ENCODE assay signal across 4 worm cellular contexts in genomic region chrII:9054604-9055003, ce11.
TF ChIP-seq lines count a peak whose summit lies in the region.

TSS of gene chmp-7 (plus strand) at chrII:9054972.

TF ChIP-seq in whole organism, L2 larva, 48 proteins besides CTCF, POLR2A, EP300 and RAD21 (continued from another document):
- TF ChIP-seq nhr-11 (tag; optimal IDR thresholded peaks at IDR 0.05; lab: Kevin White, UChicago) (peak; percentile 32), sma-9 (GFP tag; optimal IDR thresholded peaks at IDR 0.05; lab: Kevin White, UChicago) (peak; percentile 76), sma-9 (tag; optimal IDR thresholded peaks at IDR 0.05; lab: Kevin White, UChicago) (no peak), fos-1 (tag; optimal IDR thresholded peaks at IDR 0.05; lab: Kevin White, UChicago) (peak; percentile 84), unc-39 (tag; optimal IDR thresholded peaks at IDR 0.05; lab: Kevin White, UChicago) (no peak), unc-55 (GFP tag; optimal IDR thresholded peaks at IDR 0.05; lab: Kevin White, UChicago) (peak; percentile 95), nhr-6 (tag; optimal IDR thresholded peaks at IDR 0.05; lab: Kevin White, UChicago) (peak; percentile 68), crh-2 (tag; optimal IDR thresholded peaks at IDR 0.05; lab: Kevin White, UChicago) (peak; percentile 94), nhr-237 (tag; optimal IDR thresholded peaks at IDR 0.05; lab: Kevin White, UChicago) (no peak), ztf-1 (GFP tag; conservative IDR thresholded peaks at IDR 0.05; lab: Robert Waterston, UW) (no peak), nhr-12 (tag; optimal IDR thresholded peaks at IDR 0.05; lab: Kevin White, UChicago) (no peak), lin-11 (tag; optimal IDR thresholded peaks at IDR 0.05; lab: Kevin White, UChicago) (peak; percentile 87), lsy-2 (tag; optimal IDR thresholded peaks at IDR 0.05; lab: Kevin White, UChicago) (peak; percentile 79 to 92), peb-1 (tag; optimal IDR thresholded peaks at IDR 0.05; lab: Kevin White, UChicago) (no peak), ztf-4 (tag; optimal IDR thresholded peaks at IDR 0.05; lab: Kevin White, UChicago) (no peak), sem-4 (tag; optimal IDR thresholded peaks at IDR 0.05; lab: Kevin White, UChicago) (peak; percentile 85), sma-3 (GFP tag; optimal IDR thresholded peaks at IDR 0.05; lab: Kevin White, UChicago) (peak; percentile 79), ama-1 (optimal IDR thresholded peaks at IDR 0.05; lab: Kevin White, UChicago) (peak; percentile 50), alr-1 (tag; optimal IDR thresholded peaks at IDR 0.05; lab: Kevin White, UChicago) (no peak), snpc-4 (tag; optimal IDR thresholded peaks at IDR 0.05; lab: Kevin White, UChicago) (peak; percentile 66), elt-3 (tag; optimal IDR thresholded peaks at IDR 0.05; lab: Kevin White, UChicago) (no peak), nhr-10 (tag; optimal IDR thresholded peaks at IDR 0.05; lab: Kevin White, UChicago) (peak; percentile 33), nhr-129 (tag; optimal IDR thresholded peaks at IDR 0.05; lab: Kevin White, UChicago) (peak; percentile 95), ZK546.5 (tag; optimal IDR thresholded peaks at IDR 0.05; lab: Kevin White, UChicago) (no peak), mbf-1 (tag; optimal IDR thresholded peaks at IDR 0.05; lab: Kevin White, UChicago) (no peak)

TF ChIP-seq in whole organism, L4 larva, 104 proteins besides CTCF, POLR2A, EP300 and RAD21 (continued from another document and continues in another):
- TF ChIP-seq ctbp-1 (GFP tag; IDR thresholded peaks at IDR 0.05; lab: Robert Waterston, UW): peak; percentile 50; the same call in 1 of the 2 replicates
- TF ChIP-seq mdl-1 (tag; optimal IDR thresholded peaks at IDR 0.05; lab: Kevin White, UChicago): no peak
- TF ChIP-seq ceh-20 (GFP tag; IDR thresholded peaks at IDR 0.05; lab: Robert Waterston, UW): peak; percentile 65; the same call in 1 of the 2 replicates
- peak; percentile 80 for TF ChIP-seq nhr-6 (tag; optimal IDR thresholded peaks at IDR 0.05; lab: Kevin White, UChicago)
- no peak for TF ChIP-seq unc-62 (GFP tag; optimal IDR thresholded peaks at IDR 0.05 in 1 of 2; lab: Kevin White, UChicago)
- no peak for TF ChIP-seq unc-62 (tag; optimal IDR thresholded peaks at IDR 0.05; lab: Kevin White, UChicago)
- peak; percentile 57 for TF ChIP-seq nhr-25 (tag; optimal IDR thresholded peaks at IDR 0.05; lab: Kevin White, UChicago; ENCODE audit: borderline replicate concordance, insufficient read depth)
- TF ChIP-seq nhr-42 (GFP tag; IDR thresholded peaks at IDR 0.05; lab: Robert Waterston, UW): peak; percentile 64; the same call in 1 of the 2 replicates
- no peak for TF ChIP-seq egl-43 (GFP tag; IDR thresholded peaks at IDR 0.05; lab: Robert Waterston, UW)
- TF ChIP-seq Y75B8A.6 (GFP tag; IDR thresholded peaks at IDR 0.05; lab: Robert Waterston, UW): no peak
- TF ChIP-seq dmd-9 (GFP tag; IDR thresholded peaks at IDR 0.05; lab: Robert Waterston, UW): no peak
- TF ChIP-seq nhr-76 (tag; optimal IDR thresholded peaks at IDR 0.05; lab: Kevin White, UChicago): no peak
- TF ChIP-seq snpc-1.2 (GFP tag; IDR thresholded peaks at IDR 0.05; lab: Robert Waterston, UW): peak; percentile 55; the same call in 1 of the 2 replicates
- TF ChIP-seq ceh-44 (GFP tag; IDR thresholded peaks at IDR 0.05; lab: Robert Waterston, UW): 0 out of 2 replicates have a peak, but pooled peaks have one; percentile 30
- 0 out of 2 replicates have a peak, but pooled peaks have one; percentile 31 for TF ChIP-seq arid-1 (GFP tag; conservative IDR thresholded peaks at IDR 0.05; lab: Robert Waterston, UW)
- no peak for TF ChIP-seq attf-4 (tag; optimal IDR thresholded peaks at IDR 0.05; lab: Kevin White, UChicago)
- TF ChIP-seq hif-1 (tag; optimal IDR thresholded peaks at IDR 0.05; lab: Kevin White, UChicago): peak in 1 of 2 experiments; percentile 53
- TF ChIP-seq spr-1 (tag; optimal IDR thresholded peaks at IDR 0.05; lab: Kevin White, UChicago): peak; percentile 37
- TF ChIP-seq snpc-4 (tag; optimal IDR thresholded peaks at IDR 0.05; lab: Kevin White, UChicago): no peak
- no peak for TF ChIP-seq lin-39 (tag; optimal IDR thresholded peaks at IDR 0.05; lab: Kevin White, UChicago)
- no peak for TF ChIP-seq F44E2.7 (GFP tag; IDR thresholded peaks at IDR 0.05; lab: Robert Waterston, UW)
- no peak for TF ChIP-seq saeg-2 (GFP tag; IDR thresholded peaks at IDR 0.05; lab: Robert Waterston, UW)
- TF ChIP-seq gei-8 (GFP tag; optimal IDR thresholded peaks at IDR 0.05; lab: Kevin White, UChicago): no peak
- TF ChIP-seq nhr-10 (tag; optimal IDR thresholded peaks at IDR 0.05; lab: Kevin White, UChicago): no peak
- TF ChIP-seq ztf-7 (tag; optimal IDR thresholded peaks at IDR 0.05; lab: Kevin White, UChicago): no peak
- TF ChIP-seq ces-1 (GFP tag; optimal IDR thresholded peaks at IDR 0.05; lab: Kevin White, UChicago): no peak
- TF ChIP-seq madf-5 (GFP tag; IDR thresholded peaks at IDR 0.05; lab: Robert Waterston, UW): no peak
- TF ChIP-seq madf-9 (GFP tag; conservative IDR thresholded peaks at IDR 0.05; lab: Robert Waterston, UW): no peak
- TF ChIP-seq ZK546.5 (tag; optimal IDR thresholded peaks at IDR 0.05; lab: Kevin White, UChicago): no peak
- TF ChIP-seq F49E8.2 (tag; optimal IDR thresholded peaks at IDR 0.05; lab: Kevin White, UChicago; ENCODE audit: borderline replicate concordance): no peak
- no peak for TF ChIP-seq ceh-32 (tag; optimal IDR thresholded peaks at IDR 0.05; lab: Kevin White, UChicago; ENCODE audit: poor library complexity)
- no peak for TF ChIP-seq set-16 (GFP tag; IDR thresholded peaks at IDR 0.05; lab: Robert Waterston, UW)
- TF ChIP-seq zip-11 (GFP tag; IDR thresholded peaks at IDR 0.05; lab: Robert Waterston, UW): no peak
- TF ChIP-seq mep-1 (tag; optimal IDR thresholded peaks at IDR 0.05; lab: Kevin White, UChicago): peak; percentile 92
- TF ChIP-seq fkh-10 (GFP tag; optimal IDR thresholded peaks at IDR 0.05; lab: Kevin White, UChicago): peak; percentile 76
- TF ChIP-seq dpl-1 (GFP tag; optimal IDR thresholded peaks at IDR 0.05; lab: Kevin White, UChicago): peak; percentile 90

TF ChIP-seq in whole organism, late embryonic, 69 proteins besides CTCF, POLR2A, EP300 and RAD21 (continued from another document):
- TF ChIP-seq ceh-30 (tag; optimal IDR thresholded peaks at IDR 0.05; lab: Kevin White, UChicago): peak; percentile 89
- TF ChIP-seq dmd-4 (tag; optimal IDR thresholded peaks at IDR 0.05; lab: Kevin White, UChicago; ENCODE audit: borderline replicate concordance): no peak
- no peak for TF ChIP-seq pha-2 (tag; optimal IDR thresholded peaks at IDR 0.05; lab: Kevin White, UChicago)
- TF ChIP-seq sdc-2 (tag; optimal IDR thresholded peaks at IDR 0.05; lab: Kevin White, UChicago): no peak
- TF ChIP-seq Y22D7AL.16 (tag; optimal IDR thresholded peaks at IDR 0.05; lab: Kevin White, UChicago): no peak
- TF ChIP-seq pag-3 (tag; optimal IDR thresholded peaks at IDR 0.05; lab: Kevin White, UChicago; ENCODE audit: borderline replicate concordance): no peak
- TF ChIP-seq ceh-9 (tag; optimal IDR thresholded peaks at IDR 0.05; lab: Kevin White, UChicago): no peak
- no peak for TF ChIP-seq pha-4 (tag; optimal IDR thresholded peaks at IDR 0.05; lab: Kevin White, UChicago)
- peak; percentile 34 for TF ChIP-seq C08G9.2 (tag; optimal IDR thresholded peaks at IDR 0.05; lab: Kevin White, UChicago)
- TF ChIP-seq ttx-3 (tag; optimal IDR thresholded peaks at IDR 0.05; lab: Kevin White, UChicago): no peak
- peak; percentile 55 for TF ChIP-seq ceh-18 (tag; optimal IDR thresholded peaks at IDR 0.05; lab: Kevin White, UChicago)
- peak; percentile 60 for TF ChIP-seq ceh-31 (tag; optimal IDR thresholded peaks at IDR 0.05; lab: Kevin White, UChicago)
- TF ChIP-seq nhr-11 (tag; optimal IDR thresholded peaks at IDR 0.05; lab: Kevin White, UChicago): no peak
- TF ChIP-seq dve-1 (tag; optimal IDR thresholded peaks at IDR 0.05; lab: Kevin White, UChicago): peak; percentile 22
- no peak for TF ChIP-seq ets-4 (tag; optimal IDR thresholded peaks at IDR 0.05; lab: Kevin White, UChicago)
- peak; percentile 93 for TF ChIP-seq unc-42 (tag; optimal IDR thresholded peaks at IDR 0.05; lab: Kevin White, UChicago)
- TF ChIP-seq ceh-24 (tag; optimal IDR thresholded peaks at IDR 0.05; lab: Kevin White, UChicago): no peak
- no peak for TF ChIP-seq lim-6 (tag; optimal IDR thresholded peaks at IDR 0.05; lab: Kevin White, UChicago)
- peak; percentile 68 for TF ChIP-seq ref-2 (tag; optimal IDR thresholded peaks at IDR 0.05; lab: Kevin White, UChicago)
- TF ChIP-seq ceh-6 (GFP tag; optimal IDR thresholded peaks at IDR 0.05; lab: Kevin White, UChicago): no peak
- no peak for TF ChIP-seq npax-4 (tag; optimal IDR thresholded peaks at IDR 0.05; lab: Kevin White, UChicago)
- no peak for TF ChIP-seq sox-4 (tag; optimal IDR thresholded peaks at IDR 0.05; lab: Kevin White, UChicago)
- TF ChIP-seq ama-1 (optimal IDR thresholded peaks at IDR 0.05; lab: Kevin White, UChicago): no peak
- TF ChIP-seq K02D7.2 (tag; optimal IDR thresholded peaks at IDR 0.05; lab: Kevin White, UChicago): no peak
- TF ChIP-seq K09A11.1 (tag; optimal IDR thresholded peaks at IDR 0.05; lab: Kevin White, UChicago; ENCODE audit: insufficient read depth): no peak
- peak; percentile 2 for TF ChIP-seq F13H6.1 (tag; optimal IDR thresholded peaks at IDR 0.05; lab: Kevin White, UChicago)
- peak; percentile 8 for TF ChIP-seq tbx-2 (tag; optimal IDR thresholded peaks at IDR 0.05; lab: Kevin White, UChicago)
TF ChIP-seq in whole organism, late embryonic: peak in this region for 22.

TF ChIP-seq in whole organism, mixed stage, embryonic, 35 proteins besides CTCF, POLR2A, EP300 and RAD21 (continued from another document):
- TF ChIP-seq nhr-2 (tag; optimal IDR thresholded peaks at IDR 0.05; lab: Kevin White, UChicago) (no peak), lin-13 (tag; optimal IDR thresholded peaks at IDR 0.05; lab: Kevin White, UChicago) (peak; percentile 85), nhr-76 (tag; optimal IDR thresholded peaks at IDR 0.05; lab: Kevin White, UChicago) (no peak), unc-62 (GFP tag; optimal IDR thresholded peaks at IDR 0.05; lab: Kevin White, UChicago) (no peak)
